Worm (Caenorhabditis elegans): ENCODE results near the gene ZK938.12.

- TF ChIP-seq unc-39 (tag; optimal IDR thresholded peaks at IDR 0.05) = no peak
- no peak for TF ChIP-seq ceh-16 (tag; optimal IDR thresholded peaks at IDR 0.05)
- no peak for TF ChIP-seq tbx-2 (tag; optimal IDR thresholded peaks at IDR 0.05)
- TF ChIP-seq elt-3 (tag; optimal IDR thresholded peaks at IDR 0.05) = no peak
- no peak for TF ChIP-seq ztf-4 (tag; optimal IDR thresholded peaks at IDR 0.05)
- TF ChIP-seq fos-1 (tag; optimal IDR thresholded peaks at IDR 0.05) = no peak
- TF ChIP-seq jun-1 (tag; optimal IDR thresholded peaks at IDR 0.05) = no peak
Measured at ce11 chrII:9868207-9868606, 37.1 kb downstream of the ZK938.12 start.

Measured in whole organism, L3 larva.